Fruit fly (Drosophila melanogaster) whole organism, embryonic: ENCODE measurements around the gene CG31288.

Source experiments
- Adf1 ChIP-seq: fragments of 200-800 bp; sonication (Bioruptor generic); IDR thresholded peaks from 2 replicates; pipeline ENCODE4 v1.3.6; 2022; ENCODE audit warnings: missing biosample characterization, missing genetic modification characterization
- Blimp-1 ChIP-seq: fragments of 200-800 bp; sonication (Bioruptor generic); optimal IDR thresholded peaks from 3 replicates; lab custom pipeline; 2018; ENCODE audit warnings: missing biosample characterization, missing genetic modification characterization, mild to moderate bottlenecking, moderate library complexity, missing genetic modification reagents
- CG10654 ChIP-seq: fragments of 200-800 bp; sonication (Bioruptor generic); optimal IDR thresholded peaks from 2 replicates; lab custom pipeline; 2016; ENCODE audit warnings: missing biosample characterization, missing genetic modification characterization
- CG10959 ChIP-seq: fragments of 200-800 bp; sonication (Bioruptor generic); IDR thresholded peaks from 2 replicates; pipeline ENCODE4 v1.3.6; 2022; ENCODE audit warnings: missing biosample characterization, missing genetic modification characterization
- CG11723 ChIP-seq: fragments of 200-800 bp; sonication (Bioruptor generic); optimal IDR thresholded peaks from 2 replicates; lab custom pipeline; 2017; ENCODE audit warnings: missing biosample characterization, mild to moderate bottlenecking, missing genetic modification characterization
- CG12236 ChIP-seq: fragments of 200-800 bp; sonication (Bioruptor generic); optimal IDR thresholded peaks from 2 replicates; lab custom pipeline; 2016; ENCODE audit warnings: missing biosample characterization, missing genetic modification characterization
- CG12299 ChIP-seq: fragments of 200-800 bp; sonication (Bioruptor generic); optimal IDR thresholded peaks from 2 replicates; lab custom pipeline; 2018; ENCODE audit warnings: missing biosample characterization, mild to moderate bottlenecking, missing genetic modification characterization
- CG12391 ChIP-seq: fragments of 200-800 bp; sonication (Bioruptor generic); optimal IDR thresholded peaks from 3 replicates; lab custom pipeline; 2018; ENCODE audit warnings: missing biosample characterization, mild to moderate bottlenecking, missing genetic modification characterization, moderate library complexity
- CG12942 ChIP-seq: fragments of 200-800 bp; sonication (Bioruptor generic); optimal IDR thresholded peaks from 3 replicates; lab custom pipeline; 2016; ENCODE audit warnings: missing biosample characterization, missing genetic modification characterization
- CG13424 ChIP-seq: fragments of 200-800 bp; sonication (Bioruptor generic); optimal IDR thresholded peaks from 2 replicates; lab custom pipeline; 2019; ENCODE audit warnings: missing biosample characterization, mild to moderate bottlenecking, missing genetic modification characterization, moderate library complexity
- CG13624 ChIP-seq: fragments of 200-800 bp; sonication (Bioruptor generic); optimal IDR thresholded peaks from 2 replicates; lab custom pipeline; 2016; ENCODE audit warnings: missing biosample characterization, missing genetic modification characterization
- CG15011 ChIP-seq: fragments of 200-800 bp; sonication (Bioruptor generic); optimal IDR thresholded peaks from 3 replicates; lab custom pipeline; 2018; ENCODE audit warnings: missing biosample characterization, mild to moderate bottlenecking, missing genetic modification characterization
- CG17328 ChIP-seq: fragments of 200-800 bp; sonication (Bioruptor generic); IDR thresholded peaks from 2 replicates; pipeline ENCODE4 v1.3.6; 2022; ENCODE audit warnings: missing biosample characterization, missing genetic modification characterization
- CG17829 ChIP-seq: fragments of 200-800 bp; optimal IDR thresholded peaks from 2 replicates; lab custom pipeline; 2019; ENCODE audit warnings: missing biosample characterization, mild to moderate bottlenecking, missing genetic modification characterization, moderate library complexity
- CG17912 ChIP-seq: fragments of 200-800 bp; sonication (Bioruptor generic); optimal IDR thresholded peaks from 2 replicates; lab custom pipeline; 2018; ENCODE audit warnings: missing biosample characterization, mild to moderate bottlenecking, missing genetic modification characterization
- CG1832 ChIP-seq: fragments of 200-800 bp; sonication (Bioruptor generic); optimal IDR thresholded peaks from 2 replicates; lab custom pipeline; 2017; ENCODE audit warnings: missing biosample characterization, mild to moderate bottlenecking, missing genetic modification characterization, inconsistent platforms
- CG18764 ChIP-seq: fragments of 200-800 bp; sonication (Bioruptor generic); optimal IDR thresholded peaks from 3 replicates; lab custom pipeline; 2016; ENCODE audit warnings: missing biosample characterization, missing genetic modification characterization
- CG2199 ChIP-seq: fragments of 200-800 bp; sonication (Bioruptor generic); IDR thresholded peaks from 3 replicates; pipeline ENCODE4 v1.3.6; 2022; ENCODE audit warnings: missing biosample characterization, missing genetic modification characterization
- CG2889 ChIP-seq: fragments of 200-800 bp; sonication (Bioruptor generic); IDR thresholded peaks from 3 replicates; pipeline ENCODE4 v1.3.6; 2022; ENCODE audit warnings: missing biosample characterization, missing genetic modification characterization
- CG30020 ChIP-seq: fragments of 200-800 bp; optimal IDR thresholded peaks from 2 replicates; lab custom pipeline; 2019; ENCODE audit warnings: missing biosample characterization, mild to moderate bottlenecking, missing genetic modification characterization, moderate library complexity
- CG4730 ChIP-seq: fragments of 200-800 bp; sonication (Bioruptor generic); IDR thresholded peaks from 2 replicates; pipeline ENCODE4 v1.3.6; 2022; ENCODE audit warnings: missing biosample characterization, missing genetic modification characterization
- CG5180 ChIP-seq: fragments of 200-800 bp; sonication (Bioruptor generic); optimal IDR thresholded peaks from 3 replicates; lab custom pipeline; 2017; ENCODE audit warnings: missing biosample characterization, missing genetic modification characterization, mild to moderate bottlenecking, moderate library complexity, missing genetic modification reagents
- CG6272 ChIP-seq: fragments of 200-800 bp; sonication (Bioruptor generic); IDR thresholded peaks from 2 replicates; pipeline ENCODE4 v1.3.6; 2022; ENCODE audit warnings: missing biosample characterization, missing genetic modification characterization
- CG6654 ChIP-seq: fragments of 200-800 bp; sonication (Bioruptor generic); optimal IDR thresholded peaks from 2 replicates; lab custom pipeline; 2017; ENCODE audit warnings: missing biosample characterization, mild to moderate bottlenecking, missing genetic modification characterization
- CG9215 ChIP-seq: fragments of 200-800 bp; sonication (Bioruptor generic); IDR thresholded peaks from 2 replicates; pipeline ENCODE4 v1.3.6; 2022; ENCODE audit warnings: missing biosample characterization, missing genetic modification characterization
- CG9727 ChIP-seq: fragments of 200-800 bp; sonication (Bioruptor generic); optimal IDR thresholded peaks from 3 replicates; lab custom pipeline; 2017; ENCODE audit warnings: missing biosample characterization, mild to moderate bottlenecking, missing genetic modification characterization
- Chrac-16 ChIP-seq: fragments of 200-800 bp; sonication (Bioruptor generic); optimal IDR thresholded peaks from 3 replicates; lab custom pipeline; 2016; ENCODE audit warnings: missing biosample characterization, missing genetic modification characterization
- D19A ChIP-seq: fragments of 200-800 bp; optimal IDR thresholded peaks from 3 replicates; lab custom pipeline; 2019; ENCODE audit warnings: missing biosample characterization, mild to moderate bottlenecking, missing genetic modification characterization, moderate library complexity
- Doc2 ChIP-seq: fragments of 200-800 bp; sonication (Bioruptor generic); IDR thresholded peaks from 2 replicates; pipeline ENCODE4 v1.3.6; 2022; ENCODE audit warnings: missing biosample characterization, missing genetic modification characterization
- Elba2 ChIP-seq: fragments of 200-800 bp; sonication (Bioruptor generic); optimal IDR thresholded peaks from 3 replicates; lab custom pipeline; 2016; ENCODE audit warnings: missing biosample characterization, missing genetic modification characterization
- Ets65A ChIP-seq: fragments of 200-800 bp; sonication (Bioruptor generic); peaks from one replicate; lab custom pipeline; 2016; ENCODE audit warnings: missing biosample characterization, missing genetic modification characterization
- HHEX ChIP-seq: fragments of 200-800 bp; sonication (Bioruptor generic); optimal IDR thresholded peaks from 3 replicates; lab custom pipeline; 2017; ENCODE audit warnings: missing biosample characterization, mild to moderate bottlenecking, missing genetic modification characterization, missing genetic modification reagents
- Hand ChIP-seq: fragments of 200-800 bp; sonication (Bioruptor generic); optimal IDR thresholded peaks from 2 replicates; lab custom pipeline; 2017; ENCODE audit warnings: mild to moderate bottlenecking, missing biosample characterization, missing genetic modification reagents, missing genetic modification characterization
- Hmr ChIP-seq: fragments of 200-800 bp; sonication (Bioruptor generic); optimal IDR thresholded peaks from 3 replicates; lab custom pipeline; 2017; ENCODE audit warnings: mild to moderate bottlenecking, missing biosample characterization, missing genetic modification reagents, missing genetic modification characterization
- Hmx ChIP-seq: fragments of 200-800 bp; sonication (Bioruptor generic); optimal IDR thresholded peaks from 2 replicates; lab custom pipeline; 2016; ENCODE audit warnings: missing biosample characterization, missing genetic modification characterization
- Neu2 ChIP-seq: fragments of 200-800 bp; sonication (Bioruptor generic); optimal IDR thresholded peaks from 3 replicates; lab custom pipeline; 2016; ENCODE audit warnings: missing biosample characterization, missing genetic modification characterization, borderline replicate concordance
- Oaz ChIP-seq: fragments of 200-800 bp; sonication (Bioruptor generic); IDR thresholded peaks from 2 replicates; pipeline ENCODE4 v1.3.6; 2022; ENCODE audit warnings: missing biosample characterization, missing genetic modification characterization
- Ssrp ChIP-seq: fragments of 200-800 bp; sonication (Bioruptor generic); optimal IDR thresholded peaks from 2 replicates; lab custom pipeline; 2018; ENCODE audit warnings: missing biosample characterization, mild to moderate bottlenecking, missing genetic modification characterization, moderate library complexity
- Xbp1 ChIP-seq: fragments of 200-800 bp; sonication (Bioruptor generic); optimal IDR thresholded peaks from 3 replicates; lab custom pipeline; 2016; ENCODE audit warnings: missing biosample characterization, mild to moderate bottlenecking, missing genetic modification characterization
- ato ChIP-seq: fragments of 200-800 bp; sonication (Bioruptor generic); IDR thresholded peaks from 2 replicates; pipeline ENCODE4 v1.3.6; 2022; ENCODE audit warnings: missing biosample characterization, missing genetic modification characterization; ENCODE audit not compliant: partially characterized antibody
- cad ChIP-seq: fragments of >200 bp; optimal IDR thresholded peaks from 2 replicates; lab custom pipeline; 2017; ENCODE audit warnings: missing biosample characterization, missing genetic modification characterization
- cg ChIP-seq: fragments of 200-800 bp; sonication (Bioruptor generic); optimal IDR thresholded peaks from 3 replicates; lab custom pipeline; 2019; ENCODE audit warnings: missing biosample characterization, mild to moderate bottlenecking, missing genetic modification characterization, moderate library complexity
- chinmo ChIP-seq: fragments of 200-800 bp; sonication (Bioruptor generic); IDR thresholded peaks from 4 replicates; pipeline ENCODE4 v1.3.6; 2022; ENCODE audit warnings: missing biosample characterization, missing genetic modification characterization; ENCODE audit not compliant: partially characterized antibody
- ci ChIP-seq: fragments of 200-800 bp; sonication (Bioruptor generic); IDR thresholded peaks from 3 replicates; pipeline ENCODE4 v1.3.6; 2022; ENCODE audit warnings: missing biosample characterization, missing genetic modification characterization
- ewg ChIP-seq: fragments of 200-800 bp; sonication (Bioruptor generic); optimal IDR thresholded peaks from 3 replicates; lab custom pipeline; 2017; ENCODE audit warnings: mild to moderate bottlenecking, missing biosample characterization, missing genetic modification reagents, missing genetic modification characterization
- fd96Cb ChIP-seq: fragments of 200-800 bp; sonication (Bioruptor generic); optimal IDR thresholded peaks from 2 replicates; lab custom pipeline; 2018; ENCODE audit warnings: missing biosample characterization, mild to moderate bottlenecking, missing genetic modification characterization, moderate library complexity
- gcm2 ChIP-seq: fragments of 200-800 bp; sonication (Bioruptor generic); optimal IDR thresholded peaks from 2 replicates; lab custom pipeline; 2016; ENCODE audit warnings: missing biosample characterization, missing genetic modification characterization
- p53 ChIP-seq: fragments of 200-800 bp; sonication (Bioruptor generic); optimal IDR thresholded peaks from 2 replicates; lab custom pipeline; 2016; ENCODE audit warnings: missing biosample characterization, missing genetic modification characterization
- sisA ChIP-seq: fragments of 200-800 bp; sonication (Bioruptor generic); IDR thresholded peaks from 2 replicates; pipeline ENCODE4 v1.3.6; 2022; ENCODE audit warnings: missing biosample characterization, missing genetic modification characterization
- tin ChIP-seq: fragments of 200-800 bp; sonication (Bioruptor generic); optimal IDR thresholded peaks from 3 replicates; lab custom pipeline; 2016; ENCODE audit warnings: missing biosample characterization, missing genetic modification characterization
- wdn ChIP-seq: fragments of 200-800 bp; sonication (Bioruptor generic); IDR thresholded peaks from 2 replicates; pipeline ENCODE4 v1.3.6; 2022; ENCODE audit warnings: missing biosample characterization, missing genetic modification characterization
- wor ChIP-seq: fragments of 200-800 bp; sonication (Bioruptor generic); IDR thresholded peaks from 2 replicates; pipeline ENCODE4 v1.3.6; 2022; ENCODE audit warnings: missing biosample characterization, missing genetic modification characterization

The CG31288 gene

DNA sequence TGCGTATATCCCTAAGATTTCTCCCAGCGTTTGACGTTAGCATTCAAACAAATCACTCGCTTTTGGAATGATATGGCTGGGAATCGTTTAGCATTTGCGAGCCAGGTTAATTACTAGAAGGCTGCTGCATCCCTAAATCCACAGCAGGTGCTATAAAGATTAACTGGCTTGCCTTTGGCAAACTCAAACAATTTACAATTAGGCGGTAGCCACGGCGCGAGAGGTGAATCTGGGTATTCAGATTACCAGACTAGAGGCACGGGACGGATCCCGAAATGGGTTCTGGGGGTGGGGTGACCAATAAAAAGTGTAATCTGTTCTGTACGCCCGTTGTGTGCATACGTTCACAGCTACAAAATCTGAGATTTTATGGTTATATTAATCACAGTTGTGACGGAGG, 18.2 kb downstream of the CG31288 start, which contains the start of gene CG11892 (continued):
- TF ChIP-seq Doc2 (GFP tag; lab: Robert Waterston, UW) (no peak), CG9727 (no peak), CG15011 (GFP tag; lab: Kevin White, UChicago) (peak; percentile 31), D19A (tag; lab: Kevin White, UChicago) (no peak), CG17912 (peak; percentile 73), CG12299 (tag; lab: Kevin White, UChicago) (peak; percentile 18), CG18764 (GFP tag; lab: Kevin White, UChicago) (no peak), cg (GFP tag; lab: Kevin White, UChicago) (no peak), Ssrp (tag; lab: Kevin White, UChicago) (no peak), Elba2 (no peak), HHEX (GFP tag; lab: Kevin White, UChicago) (peak; percentile 64), CG4730 (no peak), ci (GFP tag; lab: Robert Waterston, UW) (peak; percentile 69; the same call in 1 of the 3 replicates), chinmo (GFP tag; lab: Robert Waterston, UW) (no peak), tin (GFP tag; lab: Kevin White, UChicago) (no peak), Hmr (GFP tag; lab: Kevin White, UChicago) (peak; percentile 73), CG12942 (no peak), gcm2 (GFP tag; lab: Kevin White, UChicago) (no peak), CG30020 (tag; lab: Kevin White, UChicago) (no peak), wdn (no peak), Oaz (GFP tag; lab: Robert Waterston, UW) (no peak), CG11723 (peak; percentile 11), CG2889 (GFP tag; lab: Robert Waterston, UW) (no peak), ato (GFP tag; lab: Robert Waterston, UW) (no peak), CG17328 (GFP tag; lab: Robert Waterston, UW) (no peak), CG10959 (GFP tag; lab: Robert Waterston, UW) (no peak), Hmx (GFP tag; lab: Kevin White, UChicago) (no peak), CG12236 (no peak), Ets65A (peak; percentile 88), Xbp1 (GFP tag; lab: Kevin White, UChicago) (no peak), Hand (GFP tag; lab: Kevin White, UChicago) (peak; percentile 12), CG13424 (tag; lab: Kevin White, UChicago) (peak; percentile 52), Neu2 (GFP tag; lab: Kevin White, UChicago) (no peak), CG2199 (GFP tag; lab: Robert Waterston, UW) (no peak), sisA (GFP tag; lab: Robert Waterston, UW) (no peak), wor (no peak), CG13624 (GFP tag; lab: Kevin White, UChicago) (no peak), CG12391 (no peak), CG6654 (no peak), Chrac-16 (no peak), ewg (GFP tag; lab: Kevin White, UChicago) (no peak), fd96Cb (tag; lab: Kevin White, UChicago) (no peak), CG9215 (GFP tag; lab: Robert Waterston, UW) (no peak), CG17829 (no peak), Adf1 (GFP tag; lab: Robert Waterston, UW) (no peak), cad (no peak), Blimp-1 (GFP tag; lab: Kevin White, UChicago) (no peak), CG6272 (GFP tag; lab: Robert Waterston, UW) (no peak), CG1832 (GFP tag; lab: Kevin White, UChicago) (no peak), p53 (GFP tag; lab: Kevin White, UChicago) (no peak), CG5180 (GFP tag; lab: Kevin White, UChicago) (peak; percentile 33), CG10654 (GFP tag; lab: Kevin White, UChicago) (no peak)
